Fruit fly (Drosophila melanogaster) whole organism, wandering third instar larva: ENCODE measurements around the gene CNMaR.

Source experiments
- Abd-B ChIP-seq: fragments of >200 bp; optimal IDR thresholded peaks from 2 replicates; lab custom pipeline; 2017; ENCODE audit warnings: missing biosample characterization, missing genetic modification characterization
- dsf ChIP-seq: sonication (Bioruptor generic); optimal IDR thresholded peaks from 2 replicates; lab custom pipeline; 2016; ENCODE audit warnings: missing biosample characterization, missing genetic modification characterization, borderline replicate concordance
- fru ChIP-seq: fragments of 200-800 bp; sonication (Bioruptor generic); optimal IDR thresholded peaks from 3 replicates; lab custom pipeline; 2016; ENCODE audit warnings: missing biosample characterization, mild to moderate bottlenecking, missing genetic modification characterization
- pan ChIP-seq: fragments of >200 bp; optimal IDR thresholded peaks from 2 replicates; lab custom pipeline; 2017
- psq ChIP-seq: fragments of 200-800 bp; sonication (Bioruptor generic); optimal IDR thresholded peaks from 3 replicates; lab custom pipeline; 2017; ENCODE audit warnings: missing biosample characterization, mild to moderate bottlenecking, missing genetic modification characterization, moderate library complexity
- sv ChIP-seq: fragments of 200-800 bp; sonication (Bioruptor generic); optimal IDR thresholded peaks from 3 replicates; lab custom pipeline; 2016; ENCODE audit warnings: missing biosample characterization, missing genetic modification characterization

- TF ChIP-seq Abd-B (GFP tag; lab: Kevin White, UChicago) (no peak), fru (GFP tag; lab: Kevin White, UChicago) (no peak), sv (GFP tag; lab: Kevin White, UChicago) (no peak), pan (lab: Kevin White, UChicago) (no peak), psq (GFP tag; lab: Kevin White, UChicago) (no peak), dsf (no peak)
These were observed 42.7 kb upstream of the CNMaR start, which contains the start of the genes CG3088 and CG3306 for dm6 chr3L:9601225-9601624.
